Worm (Caenorhabditis elegans): ENCODE results near the gene Y50D4A.1.

DNA sequence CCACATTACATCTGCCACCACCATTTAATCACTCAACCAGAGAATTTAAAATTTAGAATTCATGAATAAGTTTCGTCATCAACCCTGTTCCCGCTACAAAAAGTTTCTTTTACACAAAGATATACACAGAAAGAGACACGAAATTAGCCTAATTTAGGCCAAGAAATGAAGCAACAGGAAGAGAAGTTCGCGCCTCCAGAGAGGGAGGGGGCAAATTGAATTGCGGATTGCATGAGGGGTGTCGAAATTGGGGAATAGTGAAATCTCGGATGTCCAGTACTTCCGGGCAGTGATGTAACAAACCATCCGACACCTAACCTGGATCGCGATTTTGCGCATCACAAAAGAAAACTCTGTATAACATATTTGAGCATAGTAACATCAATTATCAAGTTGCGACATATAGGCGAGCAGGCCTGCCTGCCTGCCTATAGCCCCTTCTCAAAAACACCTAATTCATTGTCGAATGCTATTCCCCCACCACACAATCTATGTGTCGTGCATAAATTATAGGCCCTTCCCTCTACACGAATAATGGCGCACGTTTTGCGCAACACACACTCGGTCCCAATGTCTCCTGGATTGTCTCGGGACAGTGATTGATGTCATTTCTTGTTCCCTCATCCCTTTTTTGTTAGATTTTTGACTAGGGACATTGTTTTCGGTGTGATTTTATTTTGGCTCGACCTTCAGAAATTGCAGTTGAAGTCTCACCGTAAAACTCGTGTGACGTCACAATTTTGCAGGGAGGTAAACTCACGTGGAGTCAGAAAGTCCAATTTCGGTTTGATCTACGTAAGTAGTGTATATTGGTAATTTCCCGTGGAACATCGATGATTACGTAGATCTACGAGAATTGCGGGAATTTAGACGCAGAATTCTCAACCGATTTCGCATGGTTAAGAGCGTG is 20.3 kb downstream of the Y50D4A.1 start:
- no peak for TF ChIP-seq fos-1 (tag; optimal IDR thresholded peaks at IDR 0.05)
- no peak for TF ChIP-seq nhr-77 (tag; optimal IDR thresholded peaks at IDR 0.05)
